Fruit fly (Drosophila melanogaster) Kc167 (cell line): ENCODE measurements around the gene CG4768.
A peak's percentile ranks its signal among the peaks of the same experiment; 100 is the strongest.

ENCODE experiments used
- Myc ChIP-seq: fragments of >200 bp; optimal IDR thresholded peaks from 2 replicates; lab custom pipeline; 2017; ENCODE audit warnings: missing external identifiers
- Sin3A ChIP-seq: fragments of >200 bp; optimal IDR thresholded peaks from 2 replicates; lab custom pipeline; 2018; ENCODE audit warnings: missing external identifiers
- h ChIP-seq: fragments of >200 bp; optimal IDR thresholded peaks from 3 replicates; lab custom pipeline; 2018; ENCODE audit warnings: missing external identifiers
- insv ChIP-seq: fragments of >200 bp; optimal IDR thresholded peaks from 3 replicates; lab custom pipeline; 2018; ENCODE audit warnings: missing external identifiers
- psq ChIP-seq: fragments of >200 bp; optimal IDR thresholded peaks from 2 replicates; lab custom pipeline; 2017; ENCODE audit warnings: missing external identifiers
- ttk ChIP-seq: sonication (Bioruptor generic); optimal IDR thresholded peaks from 2 replicates; lab custom pipeline; 2017; ENCODE audit warnings: missing external identifiers

The CG4768 gene

dm6 chrX:16791920-16792829 is at the start of gene CG4768:
TSS of gene CG4768 (plus strand) at chrX:16792119.
- TF ChIP-seq ttk (lab: Kevin White, UChicago) (no peak), Sin3A (lab: Kevin White, UChicago) (no peak), insv (lab: Kevin White, UChicago) (no peak), psq (lab: Kevin White, UChicago) (no peak), h (lab: Kevin White, UChicago) (no peak), Myc (no peak)

- TF ChIP-seq Myc (no peak), h (lab: Kevin White, UChicago) (no peak)
These were observed 49.4 kb upstream of the CG4768 start, which contains the start of gene Twdlalpha for dm6 chrX:16742547-16742946. TSS of gene Twdlalpha (plus strand) at chrX:16742847.

- TF ChIP-seq Myc (no peak), ttk (lab: Kevin White, UChicago) (no peak), insv (lab: Kevin White, UChicago) (no peak), h (lab: Kevin White, UChicago) (no peak), psq (lab: Kevin White, UChicago) (no peak), Sin3A (lab: Kevin White, UChicago) (no peak)
These were observed 47.6 kb upstream of the CG4768 start for dm6 chrX:16744345-16744744.

DNA sequence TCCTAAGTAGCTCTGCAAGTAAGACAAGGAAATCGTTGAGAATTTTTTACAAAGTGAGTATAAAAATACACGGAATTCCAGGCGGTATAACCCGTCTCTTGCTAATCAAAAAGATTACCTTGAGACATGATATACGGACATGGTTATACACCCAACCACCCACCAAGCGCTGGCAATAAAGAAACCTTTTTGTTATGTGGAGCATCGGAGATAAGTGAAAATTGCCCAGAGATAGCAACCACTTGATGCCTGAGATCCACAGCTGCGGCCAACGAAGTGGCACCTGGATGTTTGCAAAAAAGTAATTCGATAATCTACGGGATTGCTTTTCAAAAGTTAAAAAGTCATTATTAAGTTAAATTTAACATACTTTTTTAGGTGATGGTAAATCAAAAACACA is 46.0 kb upstream of the CG4768 start:
- no peak for TF ChIP-seq psq (lab: Kevin White, UChicago)
- no peak for TF ChIP-seq insv (lab: Kevin White, UChicago)

DNA sequence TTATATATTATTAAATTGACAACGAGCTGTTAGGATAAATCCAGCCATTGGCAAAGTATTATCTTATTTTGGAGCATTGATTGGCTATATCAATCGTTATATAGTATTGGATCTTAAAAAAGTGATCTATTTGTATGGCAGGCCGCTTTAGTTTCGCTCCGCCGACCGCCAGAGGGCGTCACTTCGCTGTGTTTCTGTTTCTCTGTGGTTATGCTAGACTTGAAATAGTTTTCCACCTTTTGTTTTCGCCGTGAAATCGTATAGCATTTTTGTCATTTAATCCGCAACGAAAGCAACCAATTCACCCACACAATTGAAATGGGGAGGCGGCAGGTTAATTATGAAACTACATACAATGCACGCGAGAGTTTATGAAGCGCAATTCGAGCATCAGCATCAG is 45.1 kb upstream of the CG4768 start:
- TF ChIP-seq ttk (lab: Kevin White, UChicago) (no peak), h (lab: Kevin White, UChicago) (peak; percentile 4)

DNA sequence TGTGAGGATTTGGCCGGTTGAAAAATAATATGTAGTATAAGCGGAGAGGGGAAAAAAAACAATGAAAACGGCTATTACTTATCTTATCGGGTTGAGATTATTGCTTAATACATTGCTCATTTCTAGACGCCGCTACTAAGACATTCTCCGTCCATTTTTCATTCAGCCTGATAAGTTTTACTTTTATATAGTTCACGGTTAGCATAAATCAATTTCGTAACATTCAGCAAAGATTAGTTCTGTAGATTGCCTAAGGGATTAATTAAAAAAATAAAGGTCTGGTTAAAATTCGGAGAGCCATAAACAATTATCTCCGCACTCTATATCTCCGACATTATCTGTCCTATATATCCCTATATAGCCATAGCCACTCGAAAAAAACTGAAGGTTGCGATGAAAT is 44.5 kb upstream of the CG4768 start:
- TF ChIP-seq ttk (lab: Kevin White, UChicago) (no peak), Sin3A (lab: Kevin White, UChicago) (no peak), insv (lab: Kevin White, UChicago) (no peak), psq (lab: Kevin White, UChicago) (no peak), h (lab: Kevin White, UChicago) (no peak), Myc (no peak)

DNA sequence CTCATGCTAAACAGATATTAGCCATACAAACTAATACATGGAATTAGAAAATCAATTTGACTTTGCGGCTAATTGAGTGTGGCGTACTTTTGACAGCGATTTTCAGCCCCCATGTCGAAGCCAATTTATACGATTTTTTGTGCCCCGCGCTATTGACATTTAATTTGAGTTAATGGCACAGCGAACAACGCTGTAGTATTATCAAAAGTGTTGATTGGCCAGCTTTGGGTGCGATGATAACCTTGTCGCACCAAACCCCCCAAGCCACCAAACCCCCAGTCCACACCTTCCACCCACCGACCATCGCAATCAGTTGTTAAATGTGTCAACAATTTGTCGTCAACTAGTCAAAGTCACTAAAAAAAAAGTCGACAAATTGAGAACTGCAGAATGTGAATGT is 42.6 kb upstream of the CG4768 start:
- TF ChIP-seq insv (lab: Kevin White, UChicago) (no peak), h (lab: Kevin White, UChicago) (no peak), psq (lab: Kevin White, UChicago) (no peak), Sin3A (lab: Kevin White, UChicago) (no peak), ttk (lab: Kevin White, UChicago) (no peak), Myc (no peak)

DNA sequence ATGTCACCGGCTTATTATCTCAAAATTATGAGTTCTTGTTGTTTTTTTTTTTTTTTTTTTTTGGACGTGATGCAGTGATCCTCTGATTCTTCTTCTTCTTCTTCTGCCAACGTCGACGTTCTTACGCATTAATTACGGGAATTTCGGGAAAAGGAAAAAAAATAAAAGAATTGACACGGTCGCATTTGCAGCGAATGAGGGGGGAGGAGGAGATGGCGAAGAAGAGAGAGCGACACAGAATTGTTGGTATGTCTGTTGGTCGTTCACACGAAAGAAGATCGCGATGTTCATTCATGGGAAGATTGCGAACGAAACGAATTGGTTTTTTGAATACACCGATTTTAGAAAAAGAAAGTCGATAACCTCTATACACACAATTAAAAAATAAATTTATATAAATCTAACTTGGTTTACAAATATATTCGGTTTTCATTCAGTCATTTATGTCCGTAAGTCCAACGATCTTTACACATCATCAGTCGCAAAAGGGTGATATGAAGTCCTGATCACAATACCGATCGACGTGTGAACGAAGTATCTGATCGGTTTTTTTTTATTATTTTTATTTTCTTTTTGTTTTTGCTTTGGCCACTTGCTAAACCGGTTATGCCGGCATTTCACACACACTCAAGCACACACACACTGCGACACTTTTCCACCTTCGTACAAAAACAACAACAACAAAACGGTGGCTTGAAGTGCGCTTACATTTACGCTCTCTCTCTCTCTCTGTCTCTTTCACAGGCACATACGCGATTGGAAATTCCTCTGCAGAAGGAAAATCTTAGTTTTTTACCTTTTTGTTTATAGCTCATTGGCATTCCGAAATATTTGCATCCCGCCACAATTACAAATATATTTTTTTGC is 41.0 kb upstream of the CG4768 start:
- TF ChIP-seq h (lab: Kevin White, UChicago) (no peak), Sin3A (lab: Kevin White, UChicago) (no peak), insv (lab: Kevin White, UChicago) (no peak), ttk (lab: Kevin White, UChicago) (no peak), Myc (no peak), psq (lab: Kevin White, UChicago) (no peak)

DNA sequence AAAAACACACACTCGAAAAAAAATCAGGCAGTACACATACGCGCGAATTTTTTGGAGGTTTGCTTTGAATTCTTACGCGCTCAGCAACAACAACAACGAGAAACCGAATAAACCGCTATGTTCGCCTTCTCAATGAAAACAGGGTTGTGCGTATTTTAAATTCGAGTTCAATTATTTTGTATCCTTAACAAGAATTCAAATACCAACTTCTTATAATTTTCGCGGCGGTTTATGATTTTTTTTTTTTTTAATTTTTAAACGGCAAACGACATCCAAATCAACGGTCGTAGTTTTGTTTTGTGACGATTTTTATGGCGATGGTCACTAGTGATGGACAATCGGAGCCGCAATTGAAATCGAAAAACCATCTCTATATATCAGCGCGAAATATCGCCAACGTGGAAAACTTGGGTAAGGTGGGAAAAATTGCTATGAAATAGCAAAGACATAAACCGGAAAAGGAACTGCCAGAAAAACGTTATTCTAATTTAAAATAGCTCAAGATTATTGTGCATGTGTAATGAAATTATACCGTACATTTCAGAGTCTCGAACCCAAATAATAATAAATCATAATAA is 40.3 kb upstream of the CG4768 start, which contains the start of gene goe:
Gene goe (minus strand): TSS at position 332 of the 578 bp plus-strand sequence.
- TF ChIP-seq insv (lab: Kevin White, UChicago) (no peak), h (lab: Kevin White, UChicago) (no peak), Sin3A (lab: Kevin White, UChicago) (no peak), Myc (no peak), ttk (lab: Kevin White, UChicago) (no peak), psq (lab: Kevin White, UChicago) (no peak)

dm6 chrX:16753066-16753465 is 38.9 kb upstream of the CG4768 start:
- TF ChIP-seq insv (lab: Kevin White, UChicago), result no peak
- TF ChIP-seq Myc, result no peak
- no peak for TF ChIP-seq psq (lab: Kevin White, UChicago)
- no peak for TF ChIP-seq ttk (lab: Kevin White, UChicago)
- no peak for TF ChIP-seq h (lab: Kevin White, UChicago)

DNA sequence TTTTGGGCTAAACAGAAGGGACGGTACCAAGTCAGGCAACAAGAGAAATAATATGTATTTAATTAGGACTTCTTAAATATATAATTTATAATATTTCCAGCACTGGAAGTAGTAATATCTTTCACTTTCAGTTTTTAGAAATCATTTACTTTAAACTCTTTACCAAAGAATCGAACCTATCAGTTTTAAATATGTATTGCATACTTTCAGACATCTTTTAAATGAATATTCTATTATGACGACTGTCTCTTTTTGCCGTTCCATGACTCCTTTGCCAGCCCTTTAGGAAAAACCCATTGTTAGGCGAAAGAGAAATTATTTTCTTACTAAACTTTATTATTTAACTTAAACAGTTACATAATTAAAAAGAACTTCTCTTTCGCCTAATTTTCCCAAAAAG is 34.3 kb upstream of the CG4768 start:
- TF ChIP-seq psq (lab: Kevin White, UChicago) (no peak), Myc (no peak), Sin3A (lab: Kevin White, UChicago) (no peak), h (lab: Kevin White, UChicago) (no peak), ttk (lab: Kevin White, UChicago) (no peak), insv (lab: Kevin White, UChicago) (no peak)
